Fruit fly (Drosophila melanogaster): ENCODE measurements around the gene CG18404.

The CG18404 gene

DNA sequence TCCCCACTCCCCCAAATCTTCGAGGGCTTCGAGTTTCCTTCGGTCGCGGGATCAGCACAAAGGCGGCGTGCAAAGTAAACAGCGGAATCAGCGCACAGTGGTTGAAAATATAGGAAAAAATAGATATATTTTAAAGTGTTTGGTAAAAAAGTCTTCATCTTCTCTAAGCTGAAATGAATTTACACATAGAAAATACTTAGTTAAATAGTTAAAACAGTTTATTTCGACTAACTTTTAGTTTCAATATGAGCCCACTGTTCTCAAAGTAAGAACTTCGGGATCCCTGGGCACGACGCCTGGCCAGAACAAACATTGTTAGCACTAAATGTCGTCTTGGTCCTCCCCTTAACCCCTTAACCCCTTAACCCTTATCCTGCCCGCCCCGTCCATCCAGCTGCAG, 8.9 kb downstream of the CG18404 start (continued):
- TF ChIP-seq Atf-2 (GFP tag; optimal IDR thresholded peaks at IDR 0.05): no peak
- no peak for TF ChIP-seq Hr51 (GFP tag; optimal IDR thresholded peaks at IDR 0.05)
- no peak for TF ChIP-seq nerfin-1 (tag; optimal IDR thresholded peaks at IDR 0.05)
- no peak for TF ChIP-seq CG7963 (GFP tag; IDR thresholded peaks at IDR 0.05; ENCODE audit: partially characterized antibody)
- TF ChIP-seq insv (GFP tag; optimal IDR thresholded peaks at IDR 0.05): no peak
- no peak for TF ChIP-seq nau (GFP tag; optimal IDR thresholded peaks at IDR 0.05)
- TF ChIP-seq CG11093 (GFP tag; IDR thresholded peaks at IDR 0.05): no peak
- TF ChIP-seq Sox102F (GFP tag; optimal IDR thresholded peaks at IDR 0.05): peak; percentile 9
- no peak for TF ChIP-seq CG17385 (GFP tag; optimal IDR thresholded peaks at IDR 0.05)
- no peak for TF ChIP-seq CG13775 (GFP tag; optimal IDR thresholded peaks at IDR 0.05)
- TF ChIP-seq Dref (GFP tag; IDR thresholded peaks at IDR 0.05): no peak
- no peak for TF ChIP-seq emc (GFP tag; optimal IDR thresholded peaks at IDR 0.05)
- no peak for TF ChIP-seq CG12942 (GFP tag; optimal IDR thresholded peaks at IDR 0.05)
- no peak for TF ChIP-seq CG34422 (GFP tag; IDR thresholded peaks at IDR 0.05)
- TF ChIP-seq CG9932 (GFP tag; IDR thresholded peaks at IDR 0.05): no peak
- TF ChIP-seq bab2 (GFP tag; optimal IDR thresholded peaks at IDR 0.05): no peak
- no peak for TF ChIP-seq CG9215 (GFP tag; IDR thresholded peaks at IDR 0.05)
- no peak for TF ChIP-seq Hr78 (GFP tag; optimal IDR thresholded peaks at IDR 0.05)
- no peak for TF ChIP-seq CG12769 (tag; optimal IDR thresholded peaks at IDR 0.05)
- no peak for TF ChIP-seq Side (GFP tag; optimal IDR thresholded peaks at IDR 0.05)
- no peak for TF ChIP-seq MESR4 (GFP tag; optimal IDR thresholded peaks at IDR 0.05)
- no peak for TF ChIP-seq ERR (GFP tag; optimal IDR thresholded peaks at IDR 0.05)
- TF ChIP-seq vfl (GFP tag; optimal IDR thresholded peaks at IDR 0.05): no peak
- no peak for TF ChIP-seq CG9727 (GFP tag; optimal IDR thresholded peaks at IDR 0.05)
- no peak for TF ChIP-seq pita (GFP tag; optimal IDR thresholded peaks at IDR 0.05)
- TF ChIP-seq CG7271 (tag; optimal IDR thresholded peaks at IDR 0.05): no peak
- no peak for TF ChIP-seq CG17361 (GFP tag; IDR thresholded peaks at IDR 0.05)
- TF ChIP-seq CG10147 (GFP tag; optimal IDR thresholded peaks at IDR 0.05): no peak

- TF ChIP-seq unpg (GFP tag; optimal IDR thresholded peaks at IDR 0.05) (peak; percentile 55), esg (GFP tag; conservative IDR thresholded peaks at IDR 0.05) (0 out of 2 replicates have a peak, but pooled peaks have one; percentile 16), nmo (GFP tag; optimal IDR thresholded peaks at IDR 0.05) (peak; percentile 71), CG2202 (tag; optimal IDR thresholded peaks at IDR 0.05) (peak; percentile 24), tin (GFP tag; optimal IDR thresholded peaks at IDR 0.05) (peak; percentile 19), cad (GFP tag; optimal IDR thresholded peaks at IDR 0.05) (no peak), Dad (GFP tag; optimal IDR thresholded peaks at IDR 0.05) (no peak), pfk (GFP tag; optimal IDR thresholded peaks at IDR 0.05) (no peak), CG6175 (GFP tag; IDR thresholded peaks at IDR 0.05) (no peak), Hmr (GFP tag; optimal IDR thresholded peaks at IDR 0.05) (no peak), tgo (GFP tag; IDR thresholded peaks at IDR 0.05) (0 out of 3 replicates have a peak, but pooled peaks have one; percentile 33), pita (GFP tag; optimal IDR thresholded peaks at IDR 0.05) (no peak), CG11695 (GFP tag; IDR thresholded peaks at IDR 0.05) (no peak), D19A (tag; optimal IDR thresholded peaks at IDR 0.05) (peak; percentile 29), ttk (GFP tag; IDR thresholded peaks at IDR 0.05) (peak; percentile 26; the same call in 1 of the 2 replicates), CG17328 (GFP tag; IDR thresholded peaks at IDR 0.05) (peak; percentile 63), schlank (tag; optimal IDR thresholded peaks at IDR 0.05) (no peak), Nf-YB (GFP tag; optimal IDR thresholded peaks at IDR 0.05) (peak; percentile 14), CG11085 (GFP tag; IDR thresholded peaks at IDR 0.05) (no peak), dmrt11E (tag; optimal IDR thresholded peaks at IDR 0.05) (peak; percentile 75), hth (optimal IDR thresholded peaks at IDR 0.05) (no peak), CG1602 (GFP tag; optimal IDR thresholded peaks at IDR 0.05) (peak; percentile 40), BEAF-32 (GFP tag; optimal IDR thresholded peaks at IDR 0.05) (no peak), CG6254 (GFP tag; optimal IDR thresholded peaks at IDR 0.05) (peak; percentile 4), CG7357 (GFP tag; IDR thresholded peaks at IDR 0.05) (peak; percentile 32; the same call in 1 of the 3 replicates)
Measured at dm6 chr3R:30263708-30264107, 10.7 kb downstream of the CG18404 start.

Data from whole organism, embryonic.